Worm (Caenorhabditis elegans) whole organism, young adult: ENCODE measurements around the gene mlc-6.

Experiments used
- efl-1 ChIP-seq: fragments of 150-350 bp; optimal IDR thresholded peaks from 2 replicates; lab custom pipeline; 2014; ENCODE audit warnings: missing biosample characterization, missing genetic modification reagents, missing genetic modification characterization
- madf-10 ChIP-seq: sonication (generic microtip); optimal IDR thresholded peaks from 2 replicates; lab custom pipeline; 2016; ENCODE audit warnings: mild to moderate bottlenecking, missing genetic modification characterization, missing compliant biosample characterization

DNA sequence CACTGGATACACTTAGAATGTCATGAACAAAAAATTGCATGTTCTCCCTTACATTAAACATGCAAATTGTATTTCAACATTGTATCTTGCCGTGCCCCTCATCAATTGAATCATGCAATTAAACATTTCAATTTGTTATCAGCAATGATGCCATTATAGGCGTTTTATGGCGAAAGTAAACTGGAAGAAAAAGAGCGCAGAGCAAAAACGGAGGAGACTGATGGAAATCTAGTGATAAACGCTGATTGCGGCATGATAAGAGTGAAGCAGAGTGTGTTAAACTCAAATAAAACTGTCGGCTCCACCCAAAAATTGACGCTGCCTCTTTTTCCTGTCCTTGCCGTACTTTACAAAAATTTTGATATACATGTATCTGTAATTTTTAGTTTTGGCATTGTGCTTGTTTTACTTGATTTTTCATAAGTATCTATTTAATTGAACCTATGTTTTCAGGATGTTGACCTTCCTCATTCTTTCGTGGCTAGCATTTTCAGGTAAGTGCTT lies 31.8 kb downstream of the mlc-6 start, which contains the start of gene K06G5.1:
- TF ChIP-seq efl-1 (GFP tag; lab: Kevin White, UChicago) (no peak), madf-10 (tag; lab: Kevin White, UChicago) (no peak)
